Fruit fly (Drosophila melanogaster): ENCODE data around the gene Pde1c.

The Pde1c gene

DNA sequence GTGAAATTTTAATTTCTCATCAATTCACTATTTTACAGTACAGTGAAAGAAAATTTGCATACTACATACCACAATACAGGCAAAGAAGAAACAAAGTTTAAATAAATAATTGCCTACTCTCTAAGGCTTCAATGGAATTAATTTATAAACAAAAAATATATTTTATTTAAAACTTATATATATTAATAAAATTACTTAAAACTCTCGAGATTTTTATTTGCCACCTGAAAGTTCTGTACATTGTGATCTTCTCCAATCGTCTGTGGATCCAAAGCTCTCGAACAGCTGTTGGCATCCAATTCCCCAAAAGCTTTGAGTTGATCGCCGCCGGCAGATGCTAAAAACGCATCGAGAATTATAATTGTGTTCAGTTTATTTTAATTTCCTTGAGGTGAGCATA lies 78.7 kb downstream of the Pde1c start, which contains the start of gene Mal-B2:
Mal-B2 (plus strand) TSS at position 301 of the 400 bp plus-strand sequence.
- no peak for TF ChIP-seq Dfd (GFP tag; optimal IDR thresholded peaks at IDR 0.05)
- no peak for TF ChIP-seq ey (GFP tag; optimal IDR thresholded peaks at IDR 0.05)
- no peak for TF ChIP-seq Sp1 (GFP tag; optimal IDR thresholded peaks at IDR 0.05)
- no peak for TF ChIP-seq woc (GFP tag; optimal IDR thresholded peaks at IDR 0.05)
- TF ChIP-seq usp (GFP tag; optimal IDR thresholded peaks at IDR 0.05), result no peak
- no peak for TF ChIP-seq br (GFP tag; optimal IDR thresholded peaks at IDR 0.05)
- no peak for TF ChIP-seq Myc (optimal IDR thresholded peaks at IDR 0.05)
- no peak for TF ChIP-seq h (GFP tag; optimal IDR thresholded peaks at IDR 0.05)
- TF ChIP-seq psq (GFP tag; optimal IDR thresholded peaks at IDR 0.05), result no peak
- TF ChIP-seq tai (GFP tag; optimal IDR thresholded peaks at IDR 0.05), result no peak
- no peak for TF ChIP-seq fru (GFP tag; optimal IDR thresholded peaks at IDR 0.05)
- TF ChIP-seq CrebA (GFP tag; optimal IDR thresholded peaks at IDR 0.05; ENCODE audit: borderline replicate concordance), result no peak
- TF ChIP-seq Mio (GFP tag; optimal IDR thresholded peaks at IDR 0.05), result no peak
- no peak for TF ChIP-seq Dif (GFP tag; optimal IDR thresholded peaks at IDR 0.05; ENCODE audit: partially characterized antibody)
- TF ChIP-seq Vsx2 (GFP tag; optimal IDR thresholded peaks at IDR 0.05; ENCODE audit: partially characterized antibody), result no peak
- no peak for TF ChIP-seq dsf (GFP tag; optimal IDR thresholded peaks at IDR 0.05; ENCODE audit: borderline replicate concordance)
- no peak for TF ChIP-seq Hnf4 (GFP tag; optimal IDR thresholded peaks at IDR 0.05)
- TF ChIP-seq CG32264 (GFP tag; optimal IDR thresholded peaks at IDR 0.05), result no peak

DNA sequence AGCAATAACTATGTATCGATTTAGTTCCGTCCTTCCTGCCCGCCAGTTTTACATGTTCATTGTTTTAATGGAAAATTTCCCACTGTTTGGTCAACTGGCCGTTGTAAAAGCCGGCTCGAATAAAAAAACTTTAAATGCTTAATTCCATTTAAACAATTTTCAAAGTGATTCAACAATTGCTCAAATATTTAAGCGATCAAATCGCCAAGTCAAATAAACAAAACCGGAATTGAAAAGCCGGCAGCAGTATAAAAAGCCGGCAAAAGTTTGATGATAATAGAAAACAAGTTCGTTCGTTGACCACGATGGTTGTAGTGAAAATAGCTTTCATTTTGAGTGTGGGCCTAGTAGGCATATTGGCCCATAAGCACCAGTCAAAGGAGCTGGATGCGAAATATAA lies 81.4 kb downstream of the Pde1c start, which contains the start of gene Mal-B1:
Mal-B1 (plus strand) TSS at position 301 of the 400 bp plus-strand sequence.
- TF ChIP-seq pan (optimal IDR thresholded peaks at IDR 0.05), result no peak
- TF ChIP-seq ey (GFP tag; optimal IDR thresholded peaks at IDR 0.05), result no peak
- TF ChIP-seq Dif (GFP tag; optimal IDR thresholded peaks at IDR 0.05; ENCODE audit: partially characterized antibody), result no peak
- TF ChIP-seq dsf (GFP tag; optimal IDR thresholded peaks at IDR 0.05; ENCODE audit: borderline replicate concordance), result no peak
- TF ChIP-seq usp (GFP tag; optimal IDR thresholded peaks at IDR 0.05), result no peak
- TF ChIP-seq br (GFP tag; optimal IDR thresholded peaks at IDR 0.05), result no peak
- TF ChIP-seq N (GFP tag; optimal IDR thresholded peaks at IDR 0.05), result no peak
- no peak for TF ChIP-seq Abd-B (GFP tag; optimal IDR thresholded peaks at IDR 0.05)
- no peak for TF ChIP-seq lola (GFP tag; optimal IDR thresholded peaks at IDR 0.05)

DNA sequence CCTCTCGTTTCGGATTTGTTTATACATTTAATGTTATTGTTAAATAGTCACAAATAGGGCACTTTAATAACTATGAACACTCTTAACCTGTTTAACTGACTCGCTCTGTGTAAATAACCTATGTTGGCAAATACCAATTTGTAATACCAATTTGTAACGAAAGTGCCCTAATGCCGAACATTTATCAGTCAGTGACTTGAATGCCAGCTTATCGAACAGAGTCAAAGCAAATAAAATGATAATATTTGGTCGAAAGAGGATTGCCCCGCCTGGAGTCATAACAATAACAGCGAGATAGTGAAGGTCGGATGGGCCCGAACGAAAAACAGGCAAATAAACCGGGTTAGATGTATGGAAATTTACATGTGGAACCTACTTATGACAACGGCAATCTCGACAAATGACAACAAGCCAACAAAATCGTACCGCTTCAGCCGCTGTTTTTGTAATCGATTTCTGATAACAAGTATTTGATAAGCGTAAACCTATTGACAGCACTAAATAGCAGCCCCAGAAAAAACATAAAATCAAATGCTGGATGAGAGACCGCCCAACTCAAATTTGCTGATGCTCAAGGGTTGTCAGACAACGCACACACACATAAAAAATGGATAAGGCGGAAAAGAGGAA lies 83.1 kb downstream of the Pde1c start:
- no peak for TF ChIP-seq ey (GFP tag; optimal IDR thresholded peaks at IDR 0.05)

dm6 chr2L:11844278-11844677 lies 84.1 kb downstream of the Pde1c start:
- TF ChIP-seq usp (GFP tag; optimal IDR thresholded peaks at IDR 0.05), result no peak
- no peak for TF ChIP-seq brk (GFP tag; optimal IDR thresholded peaks at IDR 0.05)
- TF ChIP-seq Hr78 (GFP tag; optimal IDR thresholded peaks at IDR 0.05), result no peak
- TF ChIP-seq CG32264 (GFP tag; optimal IDR thresholded peaks at IDR 0.05), result no peak
- TF ChIP-seq dl (GFP tag; optimal IDR thresholded peaks at IDR 0.05; ENCODE audit: insufficient read depth in 1 of 2, partially characterized antibody in 2 of 2), result no peak
- TF ChIP-seq Abd-B (GFP tag; optimal IDR thresholded peaks at IDR 0.05), result no peak
- TF ChIP-seq CG9705 (GFP tag; optimal IDR thresholded peaks at IDR 0.05), result no peak
- no peak for TF ChIP-seq pan (optimal IDR thresholded peaks at IDR 0.05)
- TF ChIP-seq sv (GFP tag; optimal IDR thresholded peaks at IDR 0.05), result no peak
- no peak for TF ChIP-seq lola (GFP tag; optimal IDR thresholded peaks at IDR 0.05)
- TF ChIP-seq jim (GFP tag; optimal IDR thresholded peaks at IDR 0.05), result no peak
- TF ChIP-seq rgr (GFP tag; optimal IDR thresholded peaks at IDR 0.05), result no peak
- TF ChIP-seq N (GFP tag; optimal IDR thresholded peaks at IDR 0.05), result no peak
- TF ChIP-seq woc (GFP tag; optimal IDR thresholded peaks at IDR 0.05), result no peak
- no peak for TF ChIP-seq Sp1 (GFP tag; optimal IDR thresholded peaks at IDR 0.05)
- TF ChIP-seq Dfd (GFP tag; optimal IDR thresholded peaks at IDR 0.05), result no peak
- no peak for TF ChIP-seq HLH106 (tag; optimal IDR thresholded peaks at IDR 0.05)
- no peak for TF ChIP-seq br (GFP tag; optimal IDR thresholded peaks at IDR 0.05)
